Worm (Caenorhabditis elegans) whole organism, mixed stage, embryonic: ENCODE results near the gene sta-1.

Experiments used
- M03D4.4 ChIP-seq: sonication (generic microtip); optimal IDR thresholded peaks from 2 replicates; lab custom pipeline; 2017; ENCODE audit warnings: mild to moderate bottlenecking, missing genetic modification characterization, missing compliant biosample characterization
- bed-3 ChIP-seq: fragments of 200-800 bp; sonication (Bioruptor generic); optimal IDR thresholded peaks from 3 replicates; lab custom pipeline; 2018; ENCODE audit warnings: mild to moderate bottlenecking, missing genetic modification characterization, moderate library complexity, missing compliant biosample characterization
- blmp-1 ChIP-seq: fragments of 150-350 bp; optimal IDR thresholded peaks from 2 replicates; lab custom pipeline; 2014; ENCODE audit warnings: missing biosample characterization, missing genetic modification characterization
- ceh-39 ChIP-seq: fragments of 150-350 bp; optimal IDR thresholded peaks from 2 replicates; lab custom pipeline; 2014; ENCODE audit warnings: missing biosample characterization, missing genetic modification characterization
- ceh-43 ChIP-seq: fragments of 200-800 bp; sonication (Bioruptor generic); optimal IDR thresholded peaks from 2 replicates; lab custom pipeline; 2018; ENCODE audit warnings: mild to moderate bottlenecking, missing genetic modification characterization, moderate library complexity, missing compliant biosample characterization
- ceh-83 ChIP-seq: fragments of 200-800 bp; sonication (Bioruptor generic); optimal IDR thresholded peaks from 2 replicates; lab custom pipeline; 2018; ENCODE audit warnings: mild to moderate bottlenecking, missing genetic modification characterization, missing compliant biosample characterization
- cnd-1 ChIP-seq: fragments of 200-800 bp; sonication (Bioruptor generic); optimal IDR thresholded peaks from 2 replicates; lab custom pipeline; 2018; ENCODE audit warnings: mild to moderate bottlenecking, missing genetic modification characterization, missing compliant biosample characterization
- drap-1 ChIP-seq: fragments of 200-800 bp; sonication (Bioruptor generic); optimal IDR thresholded peaks from 3 replicates; lab custom pipeline; 2018; ENCODE audit warnings: mild to moderate bottlenecking, missing genetic modification characterization, missing compliant biosample characterization
- elt-1 ChIP-seq: sonication (generic microtip); optimal IDR thresholded peaks from 2 replicates; lab custom pipeline; 2017; ENCODE audit warnings: missing genetic modification characterization, mild to moderate bottlenecking, missing compliant biosample characterization, antibody characterized with exemption, moderate library complexity, borderline replicate concordance; ENCODE audit not compliant: insufficient read depth
- elt-3 ChIP-seq: fragments of 150-350 bp; optimal IDR thresholded peaks from 2 replicates; lab custom pipeline; 2014; ENCODE audit warnings: missing biosample characterization, missing genetic modification characterization
- flh-1 ChIP-seq: fragments of 200-800 bp; sonication (Bioruptor generic); optimal IDR thresholded peaks from 2 replicates; lab custom pipeline; 2018; ENCODE audit warnings: mild to moderate bottlenecking, missing genetic modification characterization, moderate library complexity, missing compliant biosample characterization
- ham-2 ChIP-seq: fragments of 200-800 bp; sonication (Bioruptor generic); optimal IDR thresholded peaks from 2 replicates; lab custom pipeline; 2018; ENCODE audit warnings: mild to moderate bottlenecking, missing genetic modification characterization, missing compliant biosample characterization
- hlh-1 ChIP-seq: fragments of 150-350 bp; optimal IDR thresholded peaks from 2 replicates; lab custom pipeline; 2014; ENCODE audit warnings: missing biosample characterization, missing genetic modification reagents, missing genetic modification characterization
- lin-13 ChIP-seq: fragments of 150-350 bp; optimal IDR thresholded peaks from 2 replicates; lab custom pipeline; 2014; ENCODE audit warnings: missing biosample characterization, missing genetic modification characterization
- lin-32 ChIP-seq: fragments of 200-800 bp; sonication (Bioruptor generic); optimal IDR thresholded peaks from 2 replicates; lab custom pipeline; 2018; ENCODE audit warnings: mild to moderate bottlenecking, missing genetic modification characterization, missing compliant biosample characterization
- mab-5 ChIP-seq: fragments of 150-350 bp; optimal IDR thresholded peaks from 2 replicates; lab custom pipeline; 2014; ENCODE audit warnings: missing biosample characterization, missing genetic modification characterization
- mep-1 ChIP-seq: fragments of 150-350 bp; optimal IDR thresholded peaks from 2 replicates; lab custom pipeline; 2017; ENCODE audit warnings: missing biosample characterization, missing genetic modification reagents, missing genetic modification characterization, inconsistent platforms
- mls-2 ChIP-seq: sonication (generic microtip); optimal IDR thresholded peaks from 2 replicates; lab custom pipeline; 2016; ENCODE audit warnings: mild to moderate bottlenecking, missing genetic modification characterization, moderate library complexity, missing compliant biosample characterization
- nhr-12 ChIP-seq: fragments of 150-350 bp; optimal IDR thresholded peaks from 2 replicates; lab custom pipeline; 2014; ENCODE audit warnings: missing biosample characterization, missing genetic modification characterization
- nhr-2 ChIP-seq: fragments of 150-350 bp; optimal IDR thresholded peaks from 2 replicates; lab custom pipeline; 2014; ENCODE audit warnings: missing biosample characterization, missing genetic modification characterization
- nhr-237 ChIP-seq: fragments of 150-350 bp; optimal IDR thresholded peaks from 2 replicates; lab custom pipeline; 2014; ENCODE audit warnings: missing biosample characterization, missing genetic modification characterization
- nhr-28 ChIP-seq: fragments of 150-350 bp; optimal IDR thresholded peaks from 2 replicates; lab custom pipeline; 2014; ENCODE audit warnings: missing biosample characterization, missing genetic modification characterization
- nhr-76 ChIP-seq: sonication (generic microtip); optimal IDR thresholded peaks from 2 replicates; lab custom pipeline; 2017; ENCODE audit warnings: missing biosample characterization, missing genetic modification characterization
- snpc-4 ChIP-seq: fragments of 150-350 bp; optimal IDR thresholded peaks from 2 replicates; lab custom pipeline; 2014; ENCODE audit warnings: missing biosample characterization, missing genetic modification characterization
- sptf-1 ChIP-seq: sonication (generic microtip); optimal IDR thresholded peaks from 2 replicates; lab custom pipeline; 2017; ENCODE audit warnings: mild to moderate bottlenecking, missing genetic modification characterization, moderate library complexity, missing compliant biosample characterization
- unc-39 ChIP-seq: fragments of 150-350 bp; optimal IDR thresholded peaks from 2 replicates; lab custom pipeline; 2014; ENCODE audit warnings: missing biosample characterization, missing genetic modification characterization
- unc-62 ChIP-seq: fragments of 150-350 bp; optimal IDR thresholded peaks from 2 replicates; lab custom pipeline; 2014; ENCODE audit warnings: missing biosample characterization, missing genetic modification reagents, missing genetic modification characterization
- ztf-11 ChIP-seq: fragments of 150-350 bp; optimal IDR thresholded peaks from 2 replicates; lab custom pipeline; 2014; ENCODE audit warnings: missing biosample characterization, missing genetic modification characterization

Gene sta-1

DNA sequence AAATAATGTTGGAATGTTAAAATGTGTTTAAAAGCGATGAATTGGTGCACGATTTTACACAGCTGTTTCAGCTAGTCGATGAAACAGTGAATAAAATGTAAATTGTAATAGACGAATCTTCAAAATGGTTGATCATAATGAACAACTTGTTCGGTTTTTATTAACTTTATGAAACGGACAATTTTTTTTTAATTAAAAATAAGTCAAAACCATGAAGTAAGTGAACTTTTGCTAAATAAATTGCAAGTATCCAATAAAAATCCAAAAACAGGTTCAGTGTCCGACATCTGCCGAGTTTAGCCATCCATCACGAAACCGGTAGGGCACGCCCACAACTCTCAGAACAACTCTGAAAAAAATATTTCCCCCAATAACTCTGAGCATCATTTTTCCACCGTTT is 46.2 kb downstream of the sta-1 start:
- TF ChIP-seq nhr-12 (no peak), mep-1 (tag; lab: Kevin White, UChicago) (no peak), unc-62 (no peak), lin-13 (tag; lab: Kevin White, UChicago) (no peak), ceh-39 (tag; lab: Kevin White, UChicago) (no peak), drap-1 (no peak), mls-2 (no peak), sptf-1 (tag; lab: Kevin White, UChicago) (no peak), blmp-1 (tag; lab: Kevin White, UChicago) (no peak), ham-2 (GFP tag; lab: Kevin White, UChicago) (no peak), mab-5 (tag; lab: Kevin White, UChicago) (no peak)

DNA sequence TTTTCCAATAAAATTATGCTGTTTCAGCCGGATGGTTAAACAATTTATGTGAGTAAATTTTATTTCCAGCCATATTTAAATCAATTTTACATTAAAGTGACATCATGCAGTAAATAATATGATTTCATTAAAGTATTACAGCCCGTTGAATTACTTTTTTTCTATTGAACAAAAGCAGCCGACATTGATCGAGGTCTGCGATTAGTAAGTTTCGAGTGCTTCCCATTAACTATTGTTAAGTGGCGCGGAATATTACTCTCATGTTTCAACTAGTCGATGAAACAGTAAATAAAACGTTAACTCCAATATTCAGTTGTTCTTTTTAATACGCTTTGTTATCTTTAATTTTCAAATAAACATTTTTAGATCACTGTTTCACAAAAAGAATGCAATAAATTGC is 54.5 kb downstream of the sta-1 start:
- no peak for TF ChIP-seq nhr-12
- TF ChIP-seq unc-62 = no peak
- TF ChIP-seq ztf-11 (tag; lab: Kevin White, UChicago) = no peak
- no peak for TF ChIP-seq unc-39 (tag; lab: Kevin White, UChicago)
- no peak for TF ChIP-seq sptf-1 (tag; lab: Kevin White, UChicago)
- no peak for TF ChIP-seq bed-3
- TF ChIP-seq ceh-39 (tag; lab: Kevin White, UChicago) = no peak
- TF ChIP-seq nhr-2 (tag; lab: Kevin White, UChicago) = no peak
- TF ChIP-seq cnd-1 = no peak
- no peak for TF ChIP-seq ham-2 (GFP tag; lab: Kevin White, UChicago)
- no peak for TF ChIP-seq nhr-76 (tag; lab: Kevin White, UChicago)
- TF ChIP-seq snpc-4 (tag; lab: Kevin White, UChicago) = no peak
- no peak for TF ChIP-seq flh-1 (GFP tag; lab: Kevin White, UChicago)
- no peak for TF ChIP-seq mep-1 (tag; lab: Kevin White, UChicago)
- TF ChIP-seq elt-1 = no peak
- no peak for TF ChIP-seq hlh-1 (tag; lab: Kevin White, UChicago)
- TF ChIP-seq M03D4.4 = no peak
- no peak for TF ChIP-seq ceh-43
- no peak for TF ChIP-seq lin-32 (GFP tag; lab: Kevin White, UChicago)
- TF ChIP-seq, all 35 proteins: peak for 0

DNA sequence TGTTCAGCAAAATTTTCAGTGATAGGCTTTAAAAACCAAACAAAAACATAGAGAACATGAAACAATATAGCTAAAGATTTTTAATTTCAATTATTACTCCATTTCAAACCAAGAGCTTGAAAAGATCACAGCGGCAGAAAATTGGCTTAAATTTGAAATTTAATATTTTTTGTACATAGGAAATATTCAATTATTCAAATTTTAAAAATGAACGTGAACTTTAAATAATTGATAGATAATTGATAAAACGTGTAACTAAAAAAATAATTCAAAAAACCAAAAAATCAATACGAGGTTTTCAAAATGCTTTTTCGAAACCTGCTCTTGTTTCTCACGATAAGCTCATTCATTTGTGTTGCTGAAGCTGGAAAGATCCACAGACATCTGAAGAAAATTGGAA is 56.3 kb downstream of the sta-1 start, which contains the start of gene Y51H4A.22:
TSS of gene Y51H4A.22 (plus strand) at position 301 of the 400 bp plus-strand sequence.
- TF ChIP-seq unc-39 (tag; lab: Kevin White, UChicago) (no peak), ceh-83 (GFP tag; lab: Kevin White, UChicago) (no peak), nhr-237 (tag; lab: Kevin White, UChicago) (no peak), nhr-2 (tag; lab: Kevin White, UChicago) (no peak), hlh-1 (tag; lab: Kevin White, UChicago) (no peak), unc-62 (no peak), elt-3 (no peak), drap-1 (no peak), nhr-28 (no peak), cnd-1 (no peak), flh-1 (GFP tag; lab: Kevin White, UChicago) (no peak)
